Fruit fly (Drosophila melanogaster) whole organism, embryonic: Measurements from ENCODE around the gene CG14339.

ENCODE experiments used
- B-H2 ChIP-seq: fragments of 200-800 bp; sonication (Bioruptor generic); optimal IDR thresholded peaks from 2 replicates; lab custom pipeline; 2018; ENCODE audit warnings: missing biosample characterization, mild to moderate bottlenecking, missing genetic modification characterization
- Blimp-1 ChIP-seq: fragments of 200-800 bp; sonication (Bioruptor generic); optimal IDR thresholded peaks from 3 replicates; lab custom pipeline; 2018; ENCODE audit warnings: missing biosample characterization, missing genetic modification characterization, mild to moderate bottlenecking, moderate library complexity, missing genetic modification reagents
- CG10543 ChIP-seq: fragments of 200-800 bp; sonication (Bioruptor generic); optimal IDR thresholded peaks from 3 replicates; lab custom pipeline; 2017; ENCODE audit warnings: missing biosample characterization, mild to moderate bottlenecking, missing genetic modification characterization, moderate library complexity
- CG11398 ChIP-seq: fragments of 200-800 bp; sonication (Bioruptor generic); optimal IDR thresholded peaks from 2 replicates; lab custom pipeline; 2016; ENCODE audit warnings: missing biosample characterization, missing genetic modification characterization
- CG1233 ChIP-seq: fragments of 200-800 bp; sonication (Bioruptor generic); optimal IDR thresholded peaks from 4 replicates; lab custom pipeline; 2018; ENCODE audit warnings: missing biosample characterization, mild to moderate bottlenecking, missing genetic modification characterization
- CG14050 ChIP-seq: fragments of 200-800 bp; sonication (Bioruptor generic); IDR thresholded peaks from 3 replicates; pipeline ENCODE4 v1.3.6; 2022; ENCODE audit warnings: missing biosample characterization, missing genetic modification characterization
- CG15696 ChIP-seq: fragments of 200-800 bp; sonication (Bioruptor generic); optimal IDR thresholded peaks from 2 replicates; lab custom pipeline; 2019; ENCODE audit warnings: missing biosample characterization, mild to moderate bottlenecking, missing genetic modification characterization, moderate library complexity
- CG18476 ChIP-seq: fragments of 200-800 bp; sonication (Bioruptor generic); optimal IDR thresholded peaks from 2 replicates; lab custom pipeline; 2016; ENCODE audit warnings: missing biosample characterization, mild to moderate bottlenecking, missing genetic modification characterization
- CG30431 ChIP-seq: fragments of 200-800 bp; sonication (Bioruptor generic); optimal IDR thresholded peaks from 2 replicates; lab custom pipeline; 2017; ENCODE audit warnings: missing biosample characterization, missing genetic modification characterization
- CG32772 ChIP-seq: fragments of 200-800 bp; sonication (Bioruptor generic); IDR thresholded peaks from 2 replicates; pipeline ENCODE4 v1.3.6; 2022; ENCODE audit warnings: missing biosample characterization, missing genetic modification characterization
- CG6813 ChIP-seq: fragments of 200-800 bp; sonication (Bioruptor generic); optimal IDR thresholded peaks from 2 replicates; lab custom pipeline; 2017; ENCODE audit warnings: missing biosample characterization, missing genetic modification characterization, mild to moderate bottlenecking, moderate library complexity, missing genetic modification reagents
- CG7786 ChIP-seq: fragments of 200-800 bp; sonication (Bioruptor generic); optimal IDR thresholded peaks from 2 replicates; lab custom pipeline; 2016; ENCODE audit warnings: missing biosample characterization, missing genetic modification characterization
- CG7928 ChIP-seq: fragments of 200-800 bp; sonication (Bioruptor generic); optimal IDR thresholded peaks from 2 replicates; lab custom pipeline; 2017; ENCODE audit warnings: missing biosample characterization, mild to moderate bottlenecking, missing genetic modification characterization
- CG9215 ChIP-seq: fragments of 200-800 bp; sonication (Bioruptor generic); IDR thresholded peaks from 2 replicates; pipeline ENCODE4 v1.3.6; 2022; ENCODE audit warnings: missing biosample characterization, missing genetic modification characterization
- CG9437 ChIP-seq: fragments of 200-800 bp; sonication (Bioruptor generic); optimal IDR thresholded peaks from 2 replicates; lab custom pipeline; 2018; ENCODE audit warnings: missing biosample characterization, mild to moderate bottlenecking, missing genetic modification characterization
- CG9876 ChIP-seq: fragments of 200-800 bp; sonication (Bioruptor generic); optimal IDR thresholded peaks from 2 replicates; lab custom pipeline; 2016; ENCODE audit warnings: missing biosample characterization, missing genetic modification characterization
- Chrac-16 ChIP-seq: fragments of 200-800 bp; sonication (Bioruptor generic); optimal IDR thresholded peaks from 3 replicates; lab custom pipeline; 2016; ENCODE audit warnings: missing biosample characterization, missing genetic modification characterization
- CoRest ChIP-seq: fragments of 200-800 bp; sonication (Bioruptor generic); optimal IDR thresholded peaks from 3 replicates; lab custom pipeline; 2018; ENCODE audit warnings: missing biosample characterization, mild to moderate bottlenecking, missing genetic modification characterization, moderate library complexity
- Fer1 ChIP-seq: fragments of 200-800 bp; sonication (Bioruptor generic); optimal IDR thresholded peaks from 2 replicates; lab custom pipeline; 2017; ENCODE audit warnings: missing biosample characterization, mild to moderate bottlenecking, missing genetic modification characterization
- Gsc ChIP-seq: fragments of 200-800 bp; sonication (Bioruptor generic); IDR thresholded peaks from 2 replicates; pipeline ENCODE4 v1.3.6; 2022; ENCODE audit warnings: missing biosample characterization, missing genetic modification characterization
- HLH4C ChIP-seq: fragments of 200-800 bp; sonication (Bioruptor generic); IDR thresholded peaks from 3 replicates; pipeline ENCODE4 v1.3.6; 2022; ENCODE audit warnings: missing biosample characterization, missing genetic modification characterization; ENCODE audit not compliant: partially characterized antibody
- Hey ChIP-seq: fragments of 200-800 bp; sonication (Bioruptor generic); optimal IDR thresholded peaks from 3 replicates; lab custom pipeline; 2018; ENCODE audit warnings: missing biosample characterization, mild to moderate bottlenecking, missing genetic modification characterization
- Hmr ChIP-seq: fragments of 200-800 bp; sonication (Bioruptor generic); optimal IDR thresholded peaks from 3 replicates; lab custom pipeline; 2017; ENCODE audit warnings: mild to moderate bottlenecking, missing biosample characterization, missing genetic modification reagents, missing genetic modification characterization
- Med ChIP-seq: fragments of 200-800 bp; sonication (Bioruptor generic); peaks from one replicate; lab custom pipeline; 2016; ENCODE audit warnings: missing biosample characterization, missing genetic modification characterization, mild to moderate bottlenecking, inconsistent platforms, moderate library complexity
- PHDP ChIP-seq: fragments of 200-800 bp; sonication (Bioruptor generic); optimal IDR thresholded peaks from 3 replicates; lab custom pipeline; 2018; ENCODE audit warnings: missing biosample characterization, mild to moderate bottlenecking, missing genetic modification characterization, moderate library complexity
- Six4 ChIP-seq: fragments of 200-800 bp; sonication (Bioruptor generic); optimal IDR thresholded peaks from 2 replicates; lab custom pipeline; 2016; ENCODE audit warnings: missing biosample characterization, missing genetic modification characterization
- ase ChIP-seq: fragments of 200-800 bp; sonication (Bioruptor generic); IDR thresholded peaks from 3 replicates; pipeline ENCODE4 v1.3.6; 2022; ENCODE audit warnings: missing biosample characterization, missing genetic modification characterization
- btn ChIP-seq: fragments of 200-800 bp; sonication (Bioruptor generic); optimal IDR thresholded peaks from 2 replicates; lab custom pipeline; 2016; ENCODE audit warnings: missing biosample characterization, missing genetic modification characterization
- croc ChIP-seq: fragments of 200-800 bp; sonication (Bioruptor generic); conservative IDR thresholded peaks from 3 replicates; pipeline ENCODE4 v1.3.6; 2022; ENCODE audit warnings: missing biosample characterization, missing genetic modification characterization
- crp ChIP-seq, 2 experiments: fragments of 200-800 bp; sonication (Bioruptor generic); optimal IDR thresholded peaks; 2 replicates in 1 of 2; 3 replicates in 1 of 2; lab custom pipeline; 2017; ENCODE audit warnings: missing biosample characterization in 2 of 2, missing genetic modification characterization in 2 of 2, mild to moderate bottlenecking in 1 of 2, moderate library complexity in 1 of 2
- dan ChIP-seq: fragments of 200-800 bp; sonication (Bioruptor generic); IDR thresholded peaks from 2 replicates; pipeline ENCODE4 v1.3.6; 2022; ENCODE audit warnings: missing biosample characterization, missing genetic modification characterization
- danr ChIP-seq: fragments of 200-800 bp; sonication (Bioruptor generic); IDR thresholded peaks from 2 replicates; pipeline ENCODE4 v1.3.6; 2022; ENCODE audit warnings: missing biosample characterization, missing genetic modification characterization
- en ChIP-seq: fragments of 200-800 bp; sonication (Bioruptor generic); optimal IDR thresholded peaks from 2 replicates; lab custom pipeline; 2016; ENCODE audit warnings: missing biosample characterization, missing genetic modification characterization
- fd96Cb ChIP-seq: fragments of 200-800 bp; sonication (Bioruptor generic); optimal IDR thresholded peaks from 2 replicates; lab custom pipeline; 2018; ENCODE audit warnings: missing biosample characterization, mild to moderate bottlenecking, missing genetic modification characterization, moderate library complexity
- ham ChIP-seq: fragments of 200-800 bp; sonication (Bioruptor generic); IDR thresholded peaks from 2 replicates; pipeline ENCODE4 v1.3.6; 2022; ENCODE audit warnings: missing biosample characterization, missing genetic modification characterization
- hb ChIP-seq: fragments of 200-800 bp; sonication (Bioruptor generic); IDR thresholded peaks from 3 replicates; pipeline ENCODE4 v1.3.6; 2022; ENCODE audit warnings: missing biosample characterization, missing genetic modification characterization; ENCODE audit not compliant: partially characterized antibody
- hkb ChIP-seq, 2 experiments: fragments of 200-800 bp in 1 of 2; fragments of >200 bp in 1 of 2; sonication (Bioruptor generic) in 1 of 2; IDR thresholded peaks in 1 of 2; optimal IDR thresholded peaks in 1 of 2; 2 replicates each; pipeline versions ENCODE4 v1.3.6 to Lab custom; 2017 to 2022; ENCODE audit warnings: missing biosample characterization in 1 of 2, missing genetic modification characterization in 1 of 2
- kah ChIP-seq: fragments of 200-800 bp; sonication (Bioruptor generic); optimal IDR thresholded peaks from 2 replicates; lab custom pipeline; 2018; ENCODE audit warnings: missing biosample characterization, mild to moderate bottlenecking, missing genetic modification characterization
- knrl ChIP-seq: fragments of 200-800 bp; sonication (Bioruptor generic); IDR thresholded peaks from 3 replicates; pipeline ENCODE4 v1.3.6; 2022; ENCODE audit warnings: missing biosample characterization, missing genetic modification characterization; ENCODE audit not compliant: partially characterized antibody
- mld ChIP-seq: fragments of 200-800 bp; sonication (Bioruptor generic); IDR thresholded peaks from 3 replicates; pipeline ENCODE4 v1.3.6; 2022; ENCODE audit warnings: missing biosample characterization, missing genetic modification characterization; ENCODE audit not compliant: partially characterized antibody
- nmo ChIP-seq: fragments of 200-800 bp; sonication (Bioruptor generic); optimal IDR thresholded peaks from 2 replicates; lab custom pipeline; 2018; ENCODE audit warnings: missing biosample characterization, mild to moderate bottlenecking, missing genetic modification characterization, moderate library complexity
- oc ChIP-seq: fragments of 200-800 bp; sonication (Bioruptor generic); optimal IDR thresholded peaks from 2 replicates; lab custom pipeline; 2018; ENCODE audit warnings: missing biosample characterization, mild to moderate bottlenecking, missing genetic modification characterization, moderate library complexity
- onecut ChIP-seq: fragments of 200-800 bp; sonication (Bioruptor generic); IDR thresholded peaks from 2 replicates; pipeline ENCODE4 v1.3.6; 2022; ENCODE audit warnings: missing biosample characterization, missing genetic modification characterization
- pan ChIP-seq, 4 experiments: fragments of >200 bp in 3 of 4; fragments of 200-800 bp in 1 of 4; sonication (Bioruptor generic) in 1 of 4; optimal IDR thresholded peaks in 3 of 4; IDR thresholded peaks in 1 of 4; 2 replicates each; pipeline versions ENCODE4 v1.3.6 to Lab custom; 2017 to 2022; ENCODE audit warnings: missing biosample characterization in 2 of 4, missing genetic modification characterization in 2 of 4, mixed read lengths in 1 of 4
- pfk ChIP-seq: fragments of 200-800 bp; sonication (Bioruptor generic); optimal IDR thresholded peaks from 2 replicates; lab custom pipeline; 2018; ENCODE audit warnings: missing biosample characterization, mild to moderate bottlenecking, missing genetic modification characterization, moderate library complexity
- sens ChIP-seq: fragments of 200-800 bp; sonication (Bioruptor generic); peaks from one replicate; lab custom pipeline; 2016; ENCODE audit warnings: missing biosample characterization, missing genetic modification characterization
- ttk ChIP-seq: fragments of 200-800 bp; sonication (Bioruptor generic); IDR thresholded peaks from 2 replicates; pipeline ENCODE4 v2.1.2; 2022; ENCODE audit warnings: missing biosample characterization, missing genetic modification characterization

The CG14339 gene

dm6 chr2L:1144371-1145360 is 36.3 kb downstream of the CG14339 start (continued):
- TF ChIP-seq oc (tag; lab: Kevin White, UChicago) (peak; percentile 21), hb (GFP tag; lab: Robert Waterston, UW) (no peak), CG30431 (GFP tag; lab: Kevin White, UChicago) (no peak), croc (peak; percentile 21; the same call in 2 of the 3 replicates), ase (GFP tag; lab: Robert Waterston, UW) (no peak), knrl (GFP tag; lab: Robert Waterston, UW) (no peak), pan (optimal IDR thresholded peaks at IDR 0.05; lab: Kevin White, UChicago) (no peak), pan (GFP tag; optimal IDR thresholded peaks at IDR 0.05 in 1 of 2, IDR thresholded peaks at IDR 0.05 in 1 of 2) (peak in 1 of 2 experiments; percentile 40), btn (GFP tag; lab: Kevin White, UChicago) (no peak), onecut (no peak), CG1233 (GFP tag; lab: Kevin White, UChicago) (peak; percentile 43), Med (GFP tag; lab: Kevin White, UChicago) (peak; percentile 87), ttk (GFP tag; lab: Robert Waterston, UW) (no peak), CG7928 (GFP tag; lab: Kevin White, UChicago) (no peak), CG11398 (GFP tag; lab: Kevin White, UChicago) (no peak), CoRest (tag; lab: Kevin White, UChicago) (peak; percentile 60), Blimp-1 (GFP tag; lab: Kevin White, UChicago) (peak; percentile 72), Gsc (GFP tag; lab: Robert Waterston, UW) (no peak), HLH4C (GFP tag; lab: Robert Waterston, UW) (no peak), danr (GFP tag; lab: Robert Waterston, UW) (no peak), pfk (GFP tag; lab: Kevin White, UChicago) (no peak), PHDP (tag; lab: Kevin White, UChicago) (peak; percentile 63), B-H2 (GFP tag; lab: Kevin White, UChicago) (no peak), hkb (optimal IDR thresholded peaks at IDR 0.05; lab: Kevin White, UChicago) (no peak), hkb (GFP tag; IDR thresholded peaks at IDR 0.05; lab: Robert Waterston, UW) (peak; percentile 56), en (GFP tag; lab: Kevin White, UChicago) (no peak), CG18476 (GFP tag; lab: Kevin White, UChicago) (no peak), mld (GFP tag; lab: Robert Waterston, UW) (no peak), CG7786 (GFP tag; lab: Kevin White, UChicago) (peak; percentile 30), Hmr (GFP tag; lab: Kevin White, UChicago) (peak; percentile 53), kah (GFP tag; lab: Kevin White, UChicago) (peak; percentile 2), Chrac-16 (GFP tag; lab: Kevin White, UChicago) (peak; percentile 39), CG14050 (GFP tag; lab: Robert Waterston, UW) (no peak), dan (GFP tag; lab: Robert Waterston, UW) (no peak), Fer1 (GFP tag; lab: Kevin White, UChicago) (peak; percentile 47), CG10543 (GFP tag; lab: Kevin White, UChicago) (no peak), ham (GFP tag; lab: Robert Waterston, UW) (no peak), crp (GFP tag; optimal IDR thresholded peaks at IDR 0.05; lab: Kevin White, UChicago) (no peak), CG9215 (GFP tag; lab: Robert Waterston, UW) (no peak), Hey (tag; lab: Kevin White, UChicago) (no peak), nmo (peak; percentile 78), CG32772 (0 out of 2 replicates have a peak, but pooled peaks have one; percentile 12), CG9437 (GFP tag; lab: Kevin White, UChicago) (no peak), CG15696 (tag; lab: Kevin White, UChicago) (no peak), CG6813 (GFP tag; lab: Kevin White, UChicago) (no peak), sens (GFP tag; lab: Kevin White, UChicago) (peak; percentile 93), CG9876 (GFP tag; lab: Kevin White, UChicago) (no peak), fd96Cb (tag; lab: Kevin White, UChicago) (peak; percentile 46), Six4 (GFP tag; lab: Kevin White, UChicago) (peak; percentile 25)
